Worm (Caenorhabditis elegans): ENCODE data around the gene H23L24.4.

DNA sequence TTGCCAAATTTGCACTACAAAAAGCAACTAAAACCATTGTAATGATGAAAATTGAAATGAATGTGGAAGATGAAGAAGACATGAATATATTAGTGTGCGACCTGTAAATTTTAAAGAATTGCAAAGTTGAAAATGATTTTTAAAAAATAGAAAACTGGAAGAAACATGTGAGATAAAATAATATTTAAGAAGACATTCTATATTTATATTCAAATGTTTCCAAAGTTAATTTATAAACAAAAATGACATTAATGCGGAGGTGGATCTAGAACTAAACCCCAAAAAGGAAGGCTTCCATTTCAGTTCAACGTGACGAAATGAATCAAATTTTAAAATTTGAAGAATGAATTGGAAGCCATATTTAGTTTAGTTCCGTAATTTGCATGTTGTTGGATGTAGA, 26.2 kb downstream of the H23L24.4 start, which contains the start of gene nlp-60:
- TF ChIP-seq ceh-28 (tag; optimal IDR thresholded peaks at IDR 0.05), result no peak
- no peak for TF ChIP-seq nhr-23 (tag; optimal IDR thresholded peaks at IDR 0.05)
- no peak for TF ChIP-seq nhr-25 (tag; optimal IDR thresholded peaks at IDR 0.05)
- no peak for TF ChIP-seq nhr-28 (tag; optimal IDR thresholded peaks at IDR 0.05)
- TF ChIP-seq snpc-4 (tag; optimal IDR thresholded peaks at IDR 0.05), result no peak
- no peak for TF ChIP-seq pqm-1 (tag; optimal IDR thresholded peaks at IDR 0.05)
- no peak for TF ChIP-seq mdl-1 (tag; optimal IDR thresholded peaks at IDR 0.05)
- no peak for TF ChIP-seq lin-15B (tag; optimal IDR thresholded peaks at IDR 0.05)
- no peak for TF ChIP-seq lin-39 (tag; optimal IDR thresholded peaks at IDR 0.05)
- TF ChIP-seq ceh-82 (tag; optimal IDR thresholded peaks at IDR 0.05), result no peak
- TF ChIP-seq ztf-11 (tag; optimal IDR thresholded peaks at IDR 0.05), result no peak
- TF ChIP-seq pha-4 (tag; optimal IDR thresholded peaks at IDR 0.05), result no peak
- TF ChIP-seq nhr-11 (tag; optimal IDR thresholded peaks at IDR 0.05), result no peak

Data from whole organism, L3 larva.